4 worm cellular contexts compared by ENCODE assay signal in the genomic region with DNA sequence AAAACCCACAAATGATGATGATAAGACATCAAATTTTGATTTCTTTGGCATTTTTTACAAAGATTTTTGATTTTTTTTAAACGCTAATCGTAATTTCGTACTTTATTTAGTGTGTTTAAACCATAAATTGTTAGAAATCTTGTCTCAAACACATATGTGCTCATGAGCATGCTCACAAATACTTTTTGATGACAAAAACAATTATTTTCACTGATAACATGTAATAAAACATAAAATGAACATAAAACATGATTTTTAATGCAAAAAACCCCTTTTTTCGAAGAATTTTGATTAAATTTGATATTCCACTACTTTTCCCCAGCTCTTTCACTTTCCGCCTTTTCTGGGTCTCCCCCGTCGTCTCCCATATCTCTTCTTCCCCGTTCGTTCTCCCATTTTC.
A peak's percentile ranks its signal among the peaks of the same experiment; 100 is the strongest.
TF ChIP-seq lines count a peak whose summit lies in the region.

No protein-coding gene starts in this region.

TF ChIP-seq in whole organism, L1 larva, 84 proteins besides CTCF, POLR2A, EP300 and RAD21:
- TF ChIP-seq lin-13 (GFP tag; optimal IDR thresholded peaks at IDR 0.05; lab: Kevin White, UChicago) (no peak), blmp-1 (tag; optimal IDR thresholded peaks at IDR 0.05; lab: Kevin White, UChicago) (peak; percentile 56)

TF ChIP-seq in whole organism, L2 larva, 48 proteins besides CTCF, POLR2A, EP300 and RAD21:
- peak; percentile 50 for TF ChIP-seq skn-1 (tag; optimal IDR thresholded peaks at IDR 0.05; lab: Kevin White, UChicago)
- TF ChIP-seq elt-1 (tag; optimal IDR thresholded peaks at IDR 0.05; lab: Kevin White, UChicago), result no peak

TF ChIP-seq in whole organism, L3 larva, 47 proteins besides CTCF, POLR2A, EP300 and RAD21:
- TF ChIP-seq elt-2 (tag; optimal IDR thresholded peaks at IDR 0.05; lab: Kevin White, UChicago), result peak; percentile 27
- TF ChIP-seq elt-3 (tag; optimal IDR thresholded peaks at IDR 0.05; lab: Kevin White, UChicago), result no peak
TF ChIP-seq in whole organism, L3 larva: peak in this region for 1.

TF ChIP-seq in whole organism, L4 larva, 104 proteins besides CTCF, POLR2A, EP300 and RAD21:
- TF ChIP-seq php-3 (GFP tag; IDR thresholded peaks at IDR 0.05; lab: Robert Waterston, UW) (peak; percentile 66; the same call in 1 of the 2 replicates), daf-16 (GFP tag; optimal IDR thresholded peaks at IDR 0.05; lab: Kevin White, UChicago) (no peak), daf-16 (tag; optimal IDR thresholded peaks at IDR 0.05; lab: Kevin White, UChicago) (peak; percentile 23), ztf-7 (tag; optimal IDR thresholded peaks at IDR 0.05; lab: Kevin White, UChicago) (no peak)
